Fruit fly (Drosophila melanogaster) whole organism, prepupa: ENCODE measurements around the gene CG31937.

Source experiments
- CG10669 ChIP-seq: fragments of 200-800 bp; sonication (Bioruptor generic); optimal IDR thresholded peaks from 3 replicates; lab custom pipeline; 2018; ENCODE audit warnings: missing biosample characterization, mild to moderate bottlenecking, missing genetic modification characterization, moderate library complexity
- CG16779 ChIP-seq: fragments of 200-800 bp; sonication (Bioruptor generic); optimal IDR thresholded peaks from 3 replicates; lab custom pipeline; 2017; ENCODE audit warnings: missing biosample characterization, mild to moderate bottlenecking, missing genetic modification characterization
- CG31627 ChIP-seq: fragments of 200-800 bp; sonication (Bioruptor generic); optimal IDR thresholded peaks from 3 replicates; lab custom pipeline; 2016; ENCODE audit warnings: missing biosample characterization, missing genetic modification characterization
- CG6854 ChIP-seq: fragments of 200-800 bp; sonication (Bioruptor generic); optimal IDR thresholded peaks from 2 replicates; lab custom pipeline; 2017; ENCODE audit warnings: missing biosample characterization, mild to moderate bottlenecking, missing genetic modification characterization
- CG8119 ChIP-seq: fragments of 200-800 bp; sonication (Bioruptor generic); IDR thresholded peaks from 3 replicates; pipeline ENCODE4 v1.3.6; 2022; ENCODE audit warnings: missing biosample characterization, missing genetic modification characterization
- CG9139 ChIP-seq: fragments of 200-800 bp; sonication (Bioruptor generic); optimal IDR thresholded peaks from 3 replicates; lab custom pipeline; 2017; ENCODE audit warnings: missing biosample characterization, mild to moderate bottlenecking, missing genetic modification characterization
- Ets96B ChIP-seq: fragments of 200-800 bp; optimal IDR thresholded peaks from 2 replicates; lab custom pipeline; 2019; ENCODE audit warnings: missing biosample characterization, mild to moderate bottlenecking, missing genetic modification characterization, moderate library complexity
- Lpt ChIP-seq: fragments of 200-800 bp; sonication (Bioruptor generic); optimal IDR thresholded peaks from 3 replicates; lab custom pipeline; 2016; ENCODE audit warnings: missing biosample characterization, missing genetic modification characterization
- Sox15 ChIP-seq: fragments of 200-800 bp; sonication (Bioruptor generic); optimal IDR thresholded peaks from 3 replicates; lab custom pipeline; 2016; ENCODE audit warnings: missing biosample characterization, missing genetic modification characterization
- eg ChIP-seq: fragments of 200-800 bp; sonication (Bioruptor generic); IDR thresholded peaks from 3 replicates; pipeline ENCODE4 v1.3.6; 2022; ENCODE audit warnings: missing biosample characterization, missing genetic modification characterization
- esn ChIP-seq: fragments of 200-800 bp; sonication (Bioruptor generic); optimal IDR thresholded peaks from 2 replicates; lab custom pipeline; 2016; ENCODE audit warnings: missing biosample characterization, mild to moderate bottlenecking, missing genetic modification characterization, moderate library complexity

DNA sequence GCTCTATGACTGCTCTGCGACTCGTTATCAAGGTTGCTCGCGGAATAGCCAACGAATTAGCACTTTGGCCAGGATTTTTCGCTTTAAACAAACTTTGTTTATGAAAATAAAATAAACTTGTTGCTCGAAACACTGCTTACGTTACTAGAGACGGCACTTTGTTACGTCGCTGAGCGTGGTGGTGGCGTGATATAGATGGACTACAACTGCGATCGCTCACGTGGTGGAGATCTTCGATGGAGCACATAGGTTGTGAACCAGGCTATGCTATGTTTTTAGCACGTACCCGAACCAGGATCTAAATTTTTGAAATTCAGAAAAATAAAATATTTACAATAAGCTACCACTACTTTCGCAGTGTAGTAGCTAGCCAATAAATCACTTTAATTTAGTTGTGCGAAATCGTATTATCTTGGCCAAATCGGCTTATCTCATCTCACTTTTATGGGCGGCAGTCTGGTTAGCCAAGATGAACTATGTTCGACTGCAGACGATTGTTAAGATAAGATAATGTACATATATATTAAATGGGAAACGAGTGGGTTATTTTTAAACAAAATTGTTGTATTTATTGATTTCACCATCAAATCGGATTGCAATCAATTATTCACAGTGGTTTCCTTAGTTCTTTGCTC is 13.9 kb upstream of the CG31937 start, which contains the start of gene frtz:
- no peak for TF ChIP-seq eg (GFP tag; lab: Robert Waterston, UW)
- no peak for TF ChIP-seq CG6854
- no peak for TF ChIP-seq esn
- TF ChIP-seq CG10669 (GFP tag; lab: Kevin White, UChicago): no peak
- no peak for TF ChIP-seq Sox15 (GFP tag; lab: Kevin White, UChicago)
- no peak for TF ChIP-seq CG16779 (tag; lab: Kevin White, UChicago)
- TF ChIP-seq Lpt (GFP tag; lab: Kevin White, UChicago): no peak
- TF ChIP-seq Ets96B (tag; lab: Kevin White, UChicago): no peak
- no peak for TF ChIP-seq CG9139 (GFP tag; lab: Kevin White, UChicago)
- no peak for TF ChIP-seq CG8119
- TF ChIP-seq CG31627 (GFP tag; lab: Kevin White, UChicago): no peak
